Fruit fly (Drosophila melanogaster) whole organism, larva: ENCODE results near the gene Tcs3.

Source experiments
- noc ChIP-seq: fragments of 200-800 bp; sonication (Bioruptor generic); optimal IDR thresholded peaks from 3 replicates; lab custom pipeline; 2019; ENCODE audit warnings: missing biosample characterization, mild to moderate bottlenecking, missing genetic modification characterization, moderate library complexity

The Tcs3 gene

DNA sequence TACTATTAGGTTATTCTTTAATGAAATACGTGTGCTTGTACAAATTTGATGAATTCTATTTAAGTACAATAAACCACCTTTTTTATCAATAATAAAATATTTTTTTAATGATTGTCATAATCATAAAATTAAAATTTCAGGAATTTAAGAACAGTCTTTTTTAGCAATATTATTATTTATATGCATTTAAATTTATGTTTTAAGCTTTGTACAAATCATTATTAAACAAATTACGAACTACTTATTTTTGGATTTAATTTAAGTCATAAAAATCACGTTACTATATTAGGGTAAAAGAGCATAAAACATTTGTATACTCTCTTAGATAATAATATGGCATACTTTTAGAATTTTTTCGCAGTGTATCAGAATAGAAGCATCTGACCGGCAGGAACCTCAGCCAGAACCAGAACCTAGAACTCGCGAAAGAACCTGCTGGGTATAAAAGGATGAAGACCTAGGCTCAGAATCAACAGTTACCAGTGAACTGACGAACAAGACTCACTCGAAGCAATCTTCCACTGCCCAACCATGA lies 10.4 kb downstream of the Tcs3 start, which contains the start of gene Cpr72Ea:
Gene Cpr72Ea (plus strand): TSS at position 485 of the 535 bp plus-strand sequence.
- no peak for TF ChIP-seq noc (tag; lab: Kevin White, UChicago)

DNA sequence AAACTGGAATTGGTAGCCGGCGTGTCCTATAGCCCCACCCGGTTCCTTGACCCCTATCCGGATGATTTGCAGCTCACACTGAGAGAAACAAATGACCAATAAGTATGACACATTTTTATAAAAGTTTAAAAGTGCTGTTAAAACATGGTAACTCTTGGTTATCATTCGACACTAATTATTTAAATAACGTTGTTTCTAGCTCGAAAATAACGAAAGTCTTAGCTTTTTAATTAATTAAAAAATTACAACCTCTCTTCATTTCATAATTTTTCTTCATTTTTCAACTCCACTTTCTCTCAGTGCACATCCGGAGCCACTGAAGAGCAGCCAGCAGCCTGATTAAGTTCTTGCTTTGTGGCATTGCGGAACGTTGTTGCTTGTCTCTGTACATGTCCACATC lies 12.4 kb downstream of the Tcs3 start:
- TF ChIP-seq noc (tag; lab: Kevin White, UChicago): no peak

DNA sequence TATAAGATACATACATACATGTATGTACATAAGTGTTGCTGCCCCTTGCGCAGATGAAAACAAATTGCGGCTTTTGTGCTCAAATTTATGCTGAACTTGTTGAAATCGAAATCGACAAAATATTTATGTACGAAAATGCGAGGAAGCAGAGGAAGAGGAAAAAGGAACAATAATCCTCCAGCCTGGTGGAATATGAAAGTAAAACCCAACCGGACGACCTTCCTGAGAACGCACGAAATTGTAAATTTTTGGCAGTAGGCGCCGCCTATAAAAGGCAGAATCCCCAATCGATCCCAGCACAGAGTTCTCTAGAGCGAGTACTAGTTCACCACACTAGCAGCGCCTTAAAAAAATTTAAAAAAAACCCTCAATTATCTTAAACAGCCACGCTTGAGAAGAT lies 12.8 kb downstream of the Tcs3 start, which contains the start of gene Cpr72Eb:
Gene Cpr72Eb (plus strand): TSS at position 301 of the 400 bp plus-strand sequence.
- TF ChIP-seq noc (tag; lab: Kevin White, UChicago): no peak

DNA sequence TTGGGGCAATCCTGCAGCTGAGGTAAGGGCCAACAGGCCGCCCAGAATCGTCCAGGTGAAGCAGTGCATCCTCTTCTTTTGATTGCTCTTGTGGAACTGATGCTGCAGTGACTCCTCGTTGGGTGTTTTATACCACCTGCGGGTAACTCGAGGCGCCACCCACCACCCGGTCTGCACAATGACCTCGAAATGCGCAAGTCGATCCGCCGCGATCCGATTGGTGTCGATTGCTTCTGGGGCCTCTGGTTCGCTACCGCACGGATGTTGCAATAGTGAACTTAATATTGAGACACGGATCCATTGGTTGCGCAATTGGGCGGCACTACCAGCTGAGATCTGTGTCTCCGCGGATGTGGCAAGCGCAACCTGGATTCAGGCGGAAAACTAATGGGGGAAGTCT lies 15.4 kb downstream of the Tcs3 start, which contains the start of gene Cpr72Ec:
Gene Cpr72Ec (minus strand): TSS at position 101 of the 400 bp plus-strand sequence.
- no peak for TF ChIP-seq noc (tag; lab: Kevin White, UChicago)

DNA sequence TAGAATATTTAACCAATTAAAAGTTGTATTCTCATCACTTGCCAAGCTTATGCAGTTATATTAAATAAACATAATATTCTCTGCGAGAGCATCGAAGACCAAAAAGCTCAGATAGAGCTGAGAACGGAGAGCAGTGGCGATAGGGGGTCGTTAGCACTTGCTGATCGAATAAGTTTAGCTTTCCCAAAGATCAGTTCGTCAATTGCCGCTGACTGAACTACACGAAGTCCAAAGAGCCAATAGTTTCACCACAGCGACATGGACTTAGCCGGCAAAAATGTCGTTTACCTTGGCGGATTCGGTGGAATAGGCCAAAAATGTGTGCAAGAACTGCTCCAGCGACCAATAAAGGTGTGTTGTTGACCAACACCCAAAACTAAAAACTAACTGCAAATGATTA lies 16.4 kb downstream of the Tcs3 start, which contains the start of gene CG4842:
Gene CG4842 (plus strand): TSS at position 191 of the 400 bp plus-strand sequence.
- no peak for TF ChIP-seq noc (tag; lab: Kevin White, UChicago)

DNA sequence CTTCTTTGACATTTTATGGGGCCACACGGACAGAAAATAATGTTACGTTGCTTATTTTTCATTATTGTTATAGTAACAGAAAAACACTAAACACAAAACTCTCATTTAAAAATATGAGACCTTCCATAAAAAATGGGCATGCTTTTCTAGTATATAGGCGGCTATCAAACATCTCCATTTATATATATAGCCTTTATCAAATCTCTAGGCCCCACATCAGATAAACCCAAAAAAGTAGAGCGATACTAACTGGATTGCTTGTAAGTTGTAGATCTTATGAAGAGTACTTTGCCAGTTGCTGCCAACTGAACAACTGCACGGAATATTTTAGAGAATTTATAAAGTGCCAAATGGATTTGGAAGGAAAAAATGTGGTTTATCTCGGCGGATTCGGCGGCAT lies 17.7 kb downstream of the Tcs3 start, which contains the start of gene CG18814:
Gene CG18814 (plus strand): TSS at position 301 of the 400 bp plus-strand sequence.
- TF ChIP-seq noc (tag; lab: Kevin White, UChicago): no peak

DNA sequence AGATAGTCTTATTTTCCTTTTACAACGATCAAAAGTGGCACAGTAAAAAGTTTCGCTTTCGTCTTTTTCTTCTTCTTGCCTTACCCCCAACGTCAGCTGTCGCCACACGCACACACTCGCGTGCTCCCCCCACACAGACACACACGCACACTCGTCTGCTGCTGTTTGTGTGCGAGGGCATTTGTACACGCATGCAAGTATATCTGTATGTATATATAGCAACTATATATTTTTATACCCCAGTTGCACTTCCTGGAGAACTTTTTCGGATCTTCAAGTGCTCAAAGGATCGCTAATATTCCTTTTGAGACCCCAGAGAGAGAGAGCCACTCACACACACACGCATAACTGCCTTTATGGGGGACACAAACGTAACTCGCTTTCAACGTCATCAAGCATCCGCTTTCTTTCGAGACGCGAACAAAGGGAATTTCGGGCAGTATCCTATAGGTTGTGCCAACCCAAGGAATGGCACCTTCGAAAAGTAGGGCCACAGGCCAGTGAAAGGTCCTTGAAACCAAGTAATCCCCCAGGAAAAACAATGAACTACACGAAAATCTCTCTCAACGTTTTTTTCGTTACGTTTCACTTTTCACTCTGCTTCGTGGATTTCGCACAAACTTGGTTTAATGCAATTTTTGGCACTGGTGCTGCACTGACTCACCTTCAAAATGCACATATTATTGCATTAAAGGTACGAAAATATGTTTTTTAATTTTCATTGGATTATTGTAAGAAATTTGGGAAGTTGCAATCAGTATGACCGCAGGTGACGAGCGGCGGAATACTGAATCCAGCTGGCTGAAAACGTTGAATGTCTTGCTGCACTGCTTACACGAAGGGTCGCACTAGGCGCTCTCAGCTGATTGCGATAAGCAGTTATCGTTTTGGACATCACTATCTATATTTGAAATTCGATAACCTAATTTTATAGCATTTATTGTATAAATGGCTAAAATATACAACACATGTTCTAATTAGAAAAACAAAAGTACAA lies 26.3 kb downstream of the Tcs3 start, which contains the start of gene roq:
Gene roq (minus strand): TSS at position 799 of the 997 bp plus-strand sequence.
- no peak for TF ChIP-seq noc (tag; lab: Kevin White, UChicago)

DNA sequence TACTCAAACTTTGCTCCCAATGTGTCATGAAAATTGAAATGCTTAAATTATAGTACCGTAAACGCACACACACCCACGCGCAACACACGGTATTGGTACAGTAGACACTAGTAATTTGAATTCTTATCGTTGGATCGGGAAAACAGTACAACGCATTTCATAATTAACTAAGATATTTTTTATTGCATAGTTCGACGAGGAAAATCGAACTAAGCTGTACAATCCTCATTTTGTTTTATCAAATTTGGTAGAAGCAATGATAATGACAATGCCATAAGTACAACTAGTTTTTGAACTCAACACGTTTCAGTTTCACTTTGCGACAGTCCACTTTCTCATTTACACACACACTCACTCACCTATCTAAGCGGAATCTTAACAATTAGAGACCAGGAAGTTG lies 29.0 kb downstream of the Tcs3 start:
- TF ChIP-seq noc (tag; lab: Kevin White, UChicago): peak; percentile 97

DNA sequence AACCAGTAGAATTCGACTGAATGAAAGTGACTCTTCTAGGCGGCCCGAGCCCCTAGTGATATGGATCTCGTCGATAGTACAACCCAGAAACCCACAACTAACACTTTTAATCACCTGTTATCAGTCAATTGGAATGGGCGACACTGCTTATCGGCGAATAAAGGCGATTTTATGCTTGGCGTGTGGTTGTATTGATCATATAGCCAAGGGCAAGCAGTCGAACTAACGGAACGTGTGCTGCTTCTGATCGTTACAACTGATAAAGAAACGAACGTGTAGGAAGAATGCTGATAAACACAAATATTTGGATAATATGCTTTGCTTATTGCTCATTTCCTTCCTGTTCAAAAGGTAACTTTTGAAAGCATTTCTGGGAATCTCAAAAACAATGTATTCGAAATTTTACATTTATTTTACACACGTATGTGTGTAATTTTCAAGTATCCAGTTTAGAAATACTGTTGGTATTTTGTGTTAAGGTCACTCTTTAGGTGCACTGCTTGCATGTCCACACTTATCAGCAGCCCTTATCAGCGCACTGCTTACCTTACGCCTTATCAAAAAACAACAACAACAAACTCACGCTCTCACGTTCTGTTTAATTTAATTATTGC lies 29.5 kb downstream of the Tcs3 start, which contains the start of gene Agpat4:
Gene Agpat4 (minus strand): TSS at position 387 of the 614 bp plus-strand sequence.
- TF ChIP-seq noc (tag; lab: Kevin White, UChicago): no peak

DNA sequence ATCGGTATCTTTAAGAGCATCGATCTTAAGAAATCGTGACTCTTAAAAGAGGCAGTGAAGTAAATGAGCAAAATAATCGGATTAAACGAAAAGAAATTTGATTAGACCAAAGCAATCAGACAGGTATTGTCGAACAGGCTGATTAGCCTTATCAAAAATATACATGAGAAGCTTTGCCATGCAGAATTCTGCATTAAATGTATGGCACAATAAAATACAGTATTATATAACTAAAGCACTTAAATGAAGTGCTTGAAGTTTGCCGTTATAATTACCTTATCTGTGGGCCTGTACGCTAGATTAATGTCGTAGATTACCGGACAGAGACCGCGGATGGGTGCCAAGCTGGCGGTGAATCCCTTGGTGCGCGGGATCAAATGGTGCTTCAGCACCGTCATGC lies 31.3 kb downstream of the Tcs3 start:
- no peak for TF ChIP-seq noc (tag; lab: Kevin White, UChicago)

DNA sequence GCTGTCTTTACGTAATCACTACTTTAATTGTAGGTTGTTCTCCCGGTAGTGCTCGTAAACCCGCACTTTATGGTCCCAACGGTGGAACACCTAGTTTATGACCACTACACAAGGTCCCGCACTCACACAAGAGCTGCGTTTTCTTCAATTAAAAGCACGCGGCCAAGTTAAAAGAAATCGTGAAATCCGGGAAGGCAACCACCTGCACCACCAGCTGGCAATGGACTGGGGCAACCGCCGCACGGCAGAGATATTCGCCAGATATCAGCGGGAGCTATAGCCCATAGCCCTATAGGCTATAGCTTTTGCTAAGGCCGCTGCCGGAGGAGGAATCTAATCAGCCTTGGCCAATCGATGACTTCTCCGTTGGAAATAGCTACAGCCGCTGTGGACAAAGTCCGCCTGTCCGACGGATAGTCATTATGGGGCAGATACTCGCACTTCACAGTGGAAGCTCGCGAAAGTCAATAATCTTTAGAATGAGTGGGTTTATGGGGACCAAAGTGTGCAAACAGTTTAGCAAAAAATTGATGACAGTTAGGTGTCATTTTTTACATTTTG lies 32.4 kb downstream of the Tcs3 start:
- TF ChIP-seq noc (tag; lab: Kevin White, UChicago): no peak

DNA sequence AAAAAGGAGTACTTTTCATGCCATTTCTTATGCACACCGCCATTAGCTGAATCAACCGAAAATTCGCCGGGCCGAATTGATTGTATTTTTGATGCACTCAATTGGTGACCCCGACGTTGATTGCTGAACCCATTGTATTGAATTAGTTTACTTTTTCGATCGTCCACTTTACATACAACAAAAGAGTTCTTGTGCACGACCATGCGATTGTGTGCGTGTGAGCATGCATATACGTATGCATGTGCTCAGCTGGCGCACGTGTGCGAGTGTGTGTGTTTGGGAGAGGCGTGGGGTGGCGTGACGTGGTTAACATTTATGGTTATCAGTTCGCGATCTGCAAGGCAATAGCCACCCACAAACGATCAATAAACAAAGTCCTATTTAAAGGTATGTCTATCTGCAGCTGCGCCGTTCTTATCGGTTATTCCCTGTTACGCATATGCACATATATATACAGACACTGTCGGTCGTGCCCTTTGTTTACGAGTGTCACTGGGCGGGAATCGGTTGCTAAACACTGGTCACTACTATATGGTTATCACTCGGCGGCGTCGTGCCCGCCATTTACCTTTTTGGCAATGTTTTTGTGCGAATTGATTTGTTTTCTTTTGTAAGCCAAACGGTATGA lies 33.6 kb downstream of the Tcs3 start:
- TF ChIP-seq noc (tag; lab: Kevin White, UChicago): peak; percentile 56

DNA sequence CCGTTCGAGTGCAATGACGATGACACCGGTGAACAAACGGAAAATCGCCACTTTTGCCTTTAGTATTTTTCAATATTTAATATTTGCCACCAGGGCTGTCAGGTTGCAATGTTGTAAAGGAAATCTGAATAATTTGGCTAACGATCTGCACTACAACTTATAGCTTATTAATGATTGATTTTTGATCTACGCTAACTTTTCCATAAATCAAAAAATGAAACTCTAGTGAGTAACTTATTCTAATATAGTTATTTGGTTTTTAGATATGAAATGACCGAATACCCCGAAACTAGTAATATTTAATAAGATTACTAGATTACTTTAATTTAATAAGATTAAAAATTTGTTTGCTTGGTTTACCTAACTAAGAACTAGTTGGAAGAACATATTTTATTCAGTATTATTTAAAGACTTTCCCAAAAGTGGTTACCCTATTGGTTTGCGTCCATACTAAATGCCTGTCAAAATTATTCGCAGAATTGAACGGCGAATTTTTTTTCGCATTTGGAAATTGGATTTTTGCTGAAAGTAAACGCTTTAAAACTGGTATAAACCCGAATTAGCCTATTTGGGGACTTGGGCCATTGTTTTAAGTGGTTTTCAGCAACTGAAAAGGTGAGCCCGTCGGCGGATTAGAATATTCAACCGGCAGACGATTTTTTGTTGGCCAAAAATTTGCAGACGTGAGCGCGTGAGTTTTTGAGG lies 34.2 kb downstream of the Tcs3 start, which contains the start of the genes Agpat3 and RAF2:
Gene Agpat3 (minus strand): TSS at position 78 of the 705 bp plus-strand sequence.
Gene RAF2 (plus strand): TSS at position 448 of the 705 bp plus-strand sequence.
- TF ChIP-seq noc (tag; lab: Kevin White, UChicago): no peak

DNA sequence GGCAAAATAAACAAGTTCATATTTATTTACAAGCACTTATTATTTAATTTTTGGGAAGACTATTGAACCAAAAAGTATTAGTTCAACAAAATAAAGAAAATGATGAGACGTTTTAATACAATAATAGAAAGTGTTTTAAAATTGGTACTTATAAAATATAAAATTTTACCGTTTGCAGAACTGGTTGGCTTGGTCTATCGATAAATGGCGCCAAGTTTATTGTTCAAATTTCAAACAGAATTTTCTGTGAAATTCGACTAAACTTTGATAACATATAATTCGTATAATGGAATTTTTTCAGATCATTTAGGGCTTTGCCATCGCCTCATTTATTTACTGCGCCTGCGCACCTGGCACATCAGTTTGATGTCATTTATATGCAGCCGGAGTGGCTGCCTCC lies 39.0 kb downstream of the Tcs3 start:
- no peak for TF ChIP-seq noc (tag; lab: Kevin White, UChicago)
